Fruit fly (Drosophila melanogaster) whole organism: Measurements from ENCODE around the gene Cpr92F.

Experiments used
- CG8478 ChIP-seq: fragments of >200 bp; optimal IDR thresholded peaks from 2 replicates; lab custom pipeline; 2018; ENCODE audit warnings: inconsistent platforms
- Dll ChIP-seq: fragments of >200 bp; optimal IDR thresholded peaks from 2 replicates; lab custom pipeline; 2017
- EcR ChIP-seq, 2 experiments: fragments of >200 bp; optimal IDR thresholded peaks; 2 replicates each; lab custom pipeline; 2017; ENCODE audit warnings: missing biosample characterization in 2 of 2, missing genetic modification characterization in 2 of 2, missing genetic modification reagents in 2 of 2
- pan ChIP-seq: fragments of >200 bp; optimal IDR thresholded peaks from 2 replicates; lab custom pipeline; 2017
- psq ChIP-seq: fragments of >200 bp; optimal IDR thresholded peaks from 2 replicates; lab custom pipeline; 2017
- usp ChIP-seq: fragments of >200 bp; optimal IDR thresholded peaks from 2 replicates; lab custom pipeline; 2017; ENCODE audit warnings: missing biosample characterization, missing genetic modification characterization, mixed read lengths

The Cpr92F gene

dm6 chr3R:20659804-20660203 is 9.6 kb upstream of the Cpr92F start, which contains the start of gene Nep4:
Nep4 (minus strand) TSS chr3R:20659904.
- TF ChIP-seq pan (no peak), Dll (lab: Kevin White, UChicago) (no peak), EcR (GFP tag; optimal IDR thresholded peaks at IDR 0.05; lab: Kevin White, UChicago) (no peak), psq (lab: Kevin White, UChicago) (no peak), usp (GFP tag; lab: Kevin White, UChicago) (no peak), CG8478 (no peak)

dm6 chr3R:20675772-20676171 is 6.4 kb downstream of the Cpr92F start:
- no peak for TF ChIP-seq psq (lab: Kevin White, UChicago)
- no peak for TF ChIP-seq usp (GFP tag; lab: Kevin White, UChicago)
- TF ChIP-seq EcR (GFP tag; optimal IDR thresholded peaks at IDR 0.05; lab: Kevin White, UChicago), result no peak
- TF ChIP-seq CG8478, result no peak
- TF ChIP-seq Dll (lab: Kevin White, UChicago), result no peak
- TF ChIP-seq pan, result no peak

dm6 chr3R:20677251-20677650 is 7.9 kb downstream of the Cpr92F start, which contains the start of gene CG4000:
CG4000 (minus strand) TSS chr3R:20677351.
- TF ChIP-seq psq (lab: Kevin White, UChicago) (no peak), EcR (GFP tag; optimal IDR thresholded peaks at IDR 0.05; lab: Kevin White, UChicago) (no peak), usp (GFP tag; lab: Kevin White, UChicago) (no peak), CG8478 (no peak), pan (no peak), Dll (lab: Kevin White, UChicago) (no peak)

dm6 chr3R:20714360-20714759 is 45.0 kb downstream of the Cpr92F start, which contains the start of gene Oamb:
Oamb (minus strand) TSS chr3R:20714577.
- TF ChIP-seq pan (no peak), usp (GFP tag; lab: Kevin White, UChicago) (no peak), EcR (GFP tag; optimal IDR thresholded peaks at IDR 0.05; lab: Kevin White, UChicago) (no peak), Dll (lab: Kevin White, UChicago) (no peak), CG8478 (no peak), psq (lab: Kevin White, UChicago) (no peak)

dm6 chr3R:20719286-20719685 is 49.9 kb downstream of the Cpr92F start:
- TF ChIP-seq psq (lab: Kevin White, UChicago) (no peak), Dll (lab: Kevin White, UChicago) (no peak), CG8478 (no peak), EcR (GFP tag; optimal IDR thresholded peaks at IDR 0.05; lab: Kevin White, UChicago) (no peak), usp (GFP tag; lab: Kevin White, UChicago) (no peak), pan (no peak)
